Worm (Caenorhabditis elegans) whole organism, midembryonic: ENCODE results near the gene K07H8.5.

ENCODE experiments used
- T22C8.4 ChIP-seq: fragments of 200-800 bp; sonication (Bioruptor generic); IDR thresholded peaks from 2 replicates; pipeline ENCODE4 v1.3.6; 2022; ENCODE audit warnings: missing genetic modification characterization, missing compliant biosample characterization
- med-1 ChIP-seq: sonication (generic microtip); optimal IDR thresholded peaks from 2 replicates; lab custom pipeline; 2017; ENCODE audit warnings: missing genetic modification characterization, mild to moderate bottlenecking, missing compliant biosample characterization, antibody characterized with exemption, missing genetic modification reagents; ENCODE audit not compliant: insufficient read depth

ce11 chrIV:8312105-8312504 is 44.0 kb downstream of the K07H8.5 start:
- no peak for TF ChIP-seq med-1
- TF ChIP-seq T22C8.4 = no peak
